Fruit fly (Drosophila melanogaster): ENCODE data around the gene CG3708.

- no peak for TF ChIP-seq pan (optimal IDR thresholded peaks at IDR 0.05)
- no peak for TF ChIP-seq Hr78 (GFP tag; optimal IDR thresholded peaks at IDR 0.05)
- no peak for TF ChIP-seq woc (GFP tag; optimal IDR thresholded peaks at IDR 0.05)
- no peak for TF ChIP-seq Dif (GFP tag; optimal IDR thresholded peaks at IDR 0.05; ENCODE audit: partially characterized antibody)
- no peak for TF ChIP-seq tai (GFP tag; optimal IDR thresholded peaks at IDR 0.05)
- no peak for TF ChIP-seq br (GFP tag; optimal IDR thresholded peaks at IDR 0.05)
These were observed 16.3 kb upstream of the CG3708 start for dm6 chrX:946162-946561.
